Fruit fly (Drosophila melanogaster): ENCODE measurements around the gene pon.

Gene pon

DNA sequence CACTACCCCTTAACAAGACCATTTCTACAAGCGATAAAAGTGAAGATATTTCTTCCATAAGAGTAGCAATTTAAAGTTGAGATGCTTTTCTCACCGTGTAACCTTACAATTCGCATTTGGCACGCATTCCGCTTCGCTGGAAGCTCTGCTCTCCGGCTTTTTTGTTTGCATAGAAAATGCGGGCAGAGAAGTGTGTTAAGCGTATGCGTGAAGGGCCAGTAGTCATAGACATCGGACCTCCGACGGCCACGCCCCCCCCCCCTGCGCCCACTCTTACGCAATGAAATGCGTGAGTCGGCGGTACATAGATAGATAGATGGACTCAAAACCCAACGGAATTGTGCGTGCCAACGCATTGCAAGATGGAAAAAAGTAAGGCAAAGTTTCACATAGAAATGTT is 33.3 kb downstream of the pon start (continued):
- no peak for TF ChIP-seq Trl (optimal IDR thresholded peaks at IDR 0.05)
- TF ChIP-seq Trl (GFP tag; optimal IDR thresholded peaks at IDR 0.05) = no peak
- TF ChIP-seq CkIIα-i1 (GFP tag; IDR thresholded peaks at IDR 0.05) = no peak
- TF ChIP-seq CG10654 (GFP tag; optimal IDR thresholded peaks at IDR 0.05) = no peak
- TF ChIP-seq maf-S (GFP tag; optimal IDR thresholded peaks at IDR 0.05) = no peak
- no peak for TF ChIP-seq CG1647 (GFP tag; optimal IDR thresholded peaks at IDR 0.05)
- no peak for TF ChIP-seq Max (GFP tag; optimal IDR thresholded peaks at IDR 0.05)
- no peak for TF ChIP-seq lbe (GFP tag; optimal IDR thresholded peaks at IDR 0.05)
- TF ChIP-seq Rfx (GFP tag; IDR thresholded peaks at IDR 0.05) = peak; percentile 30; the same call in 1 of the 2 replicates
- no peak for TF ChIP-seq bab2 (GFP tag; optimal IDR thresholded peaks at IDR 0.05)
- peak; percentile 35; the same call in 2 of the 3 replicates for TF ChIP-seq row (GFP tag; IDR thresholded peaks at IDR 0.05)
- no peak for TF ChIP-seq CG2889 (GFP tag; IDR thresholded peaks at IDR 0.05)
- no peak for TF ChIP-seq BEAF-32 (GFP tag; optimal IDR thresholded peaks at IDR 0.05)
- no peak for TF ChIP-seq CG5953 (GFP tag; IDR thresholded peaks at IDR 0.05)
- 0 out of 2 replicates have a peak, but pooled peaks have one; percentile 13 for TF ChIP-seq CG9932 (GFP tag; IDR thresholded peaks at IDR 0.05)
- TF ChIP-seq CG4707 (GFP tag; optimal IDR thresholded peaks at IDR 0.05) = no peak
- TF ChIP-seq H15 (GFP tag; IDR thresholded peaks at IDR 0.05) = no peak
- TF ChIP-seq chinmo (GFP tag; IDR thresholded peaks at IDR 0.05; ENCODE audit: partially characterized antibody) = 0 out of 4 replicates have a peak, but pooled peaks have one; percentile 55
- no peak for TF ChIP-seq CG6791 (GFP tag; IDR thresholded peaks at IDR 0.05; ENCODE audit: partially characterized antibody)
- TF ChIP-seq Drgx (GFP tag; IDR thresholded peaks at IDR 0.05) = peak; percentile 32; the same call in 1 of the 2 replicates
- TF ChIP-seq B-H2 (GFP tag; optimal IDR thresholded peaks at IDR 0.05) = no peak
- peak; percentile 45 for TF ChIP-seq gcm (GFP tag; optimal IDR thresholded peaks at IDR 0.05)
- TF ChIP-seq Antp (GFP tag; optimal IDR thresholded peaks at IDR 0.05) = peak; percentile 1
- TF ChIP-seq hb (GFP tag; IDR thresholded peaks at IDR 0.05; ENCODE audit: partially characterized antibody) = no peak
- TF ChIP-seq CG14050 (GFP tag; IDR thresholded peaks at IDR 0.05) = no peak

dm6 chrX:4671194-4671626 is 35.1 kb downstream of the pon start:
- no peak for TF ChIP-seq CG4617 (GFP tag; optimal IDR thresholded peaks at IDR 0.05; ENCODE audit: borderline replicate concordance)
- no peak for TF ChIP-seq Poxn (GFP tag; IDR thresholded peaks at IDR 0.05)
- TF ChIP-seq vvl (GFP tag; IDR thresholded peaks at IDR 0.05) = peak; percentile 79
- TF ChIP-seq CG34422 (GFP tag; IDR thresholded peaks at IDR 0.05) = peak; percentile 64; the same call in 1 of the 3 replicates
- no peak for TF ChIP-seq Max (GFP tag; optimal IDR thresholded peaks at IDR 0.05)
- TF ChIP-seq Med (GFP tag) = peak; percentile 19
- TF ChIP-seq sqz (GFP tag; optimal IDR thresholded peaks at IDR 0.05) = peak; percentile 75
- peak; percentile 98 for TF ChIP-seq abd-A (tag; optimal IDR thresholded peaks at IDR 0.05)
- TF ChIP-seq CG13894 (tag; optimal IDR thresholded peaks at IDR 0.05) = peak; percentile 34
- no peak for TF ChIP-seq Xrp1 (GFP tag; IDR thresholded peaks at IDR 0.05)
- TF ChIP-seq oc (tag; optimal IDR thresholded peaks at IDR 0.05) = peak; percentile 14
- peak; percentile 68 for TF ChIP-seq Nf-YC (tag; optimal IDR thresholded peaks at IDR 0.05)
- 0 out of 3 replicates have a peak, but pooled peaks have one; percentile 17 for TF ChIP-seq CG6175 (GFP tag; IDR thresholded peaks at IDR 0.05)
- TF ChIP-seq Abd-B (GFP tag; optimal IDR thresholded peaks at IDR 0.05) = no peak
- TF ChIP-seq cwo (GFP tag; optimal IDR thresholded peaks at IDR 0.05) = peak; percentile 26
- no peak for TF ChIP-seq gcm2 (GFP tag; optimal IDR thresholded peaks at IDR 0.05)
- TF ChIP-seq pan (optimal IDR thresholded peaks at IDR 0.05) = no peak
- no peak for TF ChIP-seq pan (GFP tag; optimal IDR thresholded peaks at IDR 0.05 in 1 of 2, IDR thresholded peaks at IDR 0.05 in 1 of 2)
- no peak for TF ChIP-seq Oli (tag; optimal IDR thresholded peaks at IDR 0.05)
- TF ChIP-seq CG12659 (GFP tag; optimal IDR thresholded peaks at IDR 0.05) = no peak
- no peak for TF ChIP-seq CG9876 (GFP tag; optimal IDR thresholded peaks at IDR 0.05)
- peak; percentile 87 for TF ChIP-seq CG3995 (GFP tag; optimal IDR thresholded peaks at IDR 0.05)
- TF ChIP-seq so (GFP tag; IDR thresholded peaks at IDR 0.05) = no peak
- no peak for TF ChIP-seq Dip2 (GFP tag; IDR thresholded peaks at IDR 0.05)
- no peak for TF ChIP-seq CG17328 (GFP tag; IDR thresholded peaks at IDR 0.05)
- peak; percentile 20 for TF ChIP-seq sd (tag; optimal IDR thresholded peaks at IDR 0.05)
- TF ChIP-seq CG6272 (GFP tag; IDR thresholded peaks at IDR 0.05) = no peak
- TF ChIP-seq nom (GFP tag; optimal IDR thresholded peaks at IDR 0.05) = peak; percentile 61

Measured in whole organism, embryonic.